Worm (Caenorhabditis elegans): ENCODE results near the gene T25C12.3.

DNA sequence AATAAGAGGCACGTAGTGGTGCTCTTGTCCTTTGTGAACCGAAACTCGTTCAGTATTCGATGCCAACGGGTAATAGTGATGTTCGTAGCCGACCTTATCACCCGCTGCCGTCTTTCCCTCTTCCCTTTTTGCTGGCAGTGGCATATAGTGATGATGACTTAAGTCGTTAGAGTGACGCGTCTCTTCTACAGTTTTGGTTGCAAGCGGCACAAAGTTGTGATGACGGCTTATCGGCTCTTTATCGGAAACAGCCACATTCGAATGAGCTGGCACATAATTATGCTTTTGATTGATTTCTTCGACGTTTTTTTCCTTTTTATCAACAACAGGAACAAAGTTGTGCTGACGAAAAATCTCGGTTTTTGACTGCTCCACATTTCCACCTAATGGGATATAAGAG, 15.6 kb upstream of the T25C12.3 start:
- TF ChIP-seq snpc-4 (tag; optimal IDR thresholded peaks at IDR 0.05) (no peak), egl-27 (tag; optimal IDR thresholded peaks at IDR 0.05) (no peak)
